Fruit fly (Drosophila melanogaster): ENCODE data around the gene Abca3.

Abca3 gene

DNA sequence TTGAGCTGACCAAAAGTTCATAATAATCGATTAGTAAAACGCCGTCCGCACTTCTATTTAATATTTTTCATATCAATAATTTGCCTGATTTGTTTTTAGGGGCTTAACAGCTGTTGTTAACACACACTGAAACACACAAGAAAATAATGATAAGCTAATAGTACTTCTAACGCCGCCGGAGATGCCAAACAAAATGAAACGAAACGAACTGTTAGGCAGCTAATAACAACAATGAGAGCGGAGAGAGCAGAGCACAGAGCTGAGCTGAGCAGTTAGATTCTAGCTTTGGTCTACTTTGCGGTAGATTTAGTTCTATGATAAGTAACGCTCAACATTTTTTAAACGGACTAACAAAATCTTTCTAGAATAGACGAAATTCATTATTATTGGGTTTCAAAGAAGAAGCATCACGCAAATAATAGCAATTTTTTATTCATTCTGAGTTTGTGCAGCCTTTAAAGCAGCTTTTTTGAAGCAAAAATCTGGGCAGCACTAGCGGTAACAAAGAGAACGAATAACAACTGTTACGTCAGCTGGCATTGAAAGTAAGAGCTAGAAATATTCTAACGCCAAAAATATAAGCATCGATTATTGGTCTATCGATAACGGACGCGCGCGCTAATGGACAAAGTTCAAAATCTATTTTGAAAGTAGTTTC lies at the start of gene Abca3:
Gene Abca3 (minus strand): TSS at position 181 of the 658 bp plus-strand sequence.
- no peak for TF ChIP-seq CG16779 (tag; optimal IDR thresholded peaks at IDR 0.05)
- peak in 1 of 2 experiments; percentile 23 for TF ChIP-seq salr (GFP tag; optimal IDR thresholded peaks at IDR 0.05)
- TF ChIP-seq Met (GFP tag; optimal IDR thresholded peaks at IDR 0.05): no peak
- no peak for TF ChIP-seq Ets96B (tag; optimal IDR thresholded peaks at IDR 0.05)
- TF ChIP-seq fkh (GFP tag; optimal IDR thresholded peaks at IDR 0.05): peak; percentile 55
- peak; percentile 50; the same call in 1 of the 3 replicates for TF ChIP-seq eg (GFP tag; IDR thresholded peaks at IDR 0.05)
- TF ChIP-seq Hr4 (GFP tag; optimal IDR thresholded peaks at IDR 0.05): peak; percentile 6
- TF ChIP-seq svp (GFP tag): peak; percentile 56
- TF ChIP-seq CG15336 (GFP tag; IDR thresholded peaks at IDR 0.05): 0 out of 2 replicates have a peak, but pooled peaks have one; percentile 17
- TF ChIP-seq Hr39 (GFP tag; optimal IDR thresholded peaks at IDR 0.05): peak; percentile 7
- peak; percentile 93 for TF ChIP-seq vri (GFP tag; optimal IDR thresholded peaks at IDR 0.05)
- peak; percentile 39 for TF ChIP-seq Sox14 (GFP tag; optimal IDR thresholded peaks at IDR 0.05)
- peak; percentile 43 for TF ChIP-seq Eip78C (GFP tag)
- TF ChIP-seq CG8119 (GFP tag; IDR thresholded peaks at IDR 0.05): peak; percentile 60
- TF ChIP-seq dac (GFP tag; optimal IDR thresholded peaks at IDR 0.05): no peak

DNA sequence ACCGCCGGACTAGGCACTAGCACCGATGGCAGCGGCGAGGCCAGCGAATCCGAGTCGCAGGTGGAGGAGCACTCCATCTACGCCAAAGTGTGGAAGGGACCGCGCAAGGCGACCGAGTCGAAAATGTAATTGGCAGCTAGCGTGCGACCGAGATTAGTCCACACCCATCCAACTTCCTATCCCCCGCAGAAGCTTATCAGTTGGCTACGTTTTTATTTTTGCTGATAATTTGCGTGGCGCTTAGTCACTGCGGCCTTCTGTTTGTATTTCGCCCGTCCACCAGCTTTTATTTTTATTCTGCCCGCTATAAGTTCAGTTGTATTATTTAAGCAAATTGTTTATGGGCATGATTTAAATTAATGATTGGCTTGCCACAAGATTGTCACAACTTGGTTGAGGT lies 47.1 kb upstream of the Abca3 start:
- TF ChIP-seq vri (GFP tag; optimal IDR thresholded peaks at IDR 0.05) (peak; percentile 31), fkh (GFP tag; optimal IDR thresholded peaks at IDR 0.05) (no peak)

DNA sequence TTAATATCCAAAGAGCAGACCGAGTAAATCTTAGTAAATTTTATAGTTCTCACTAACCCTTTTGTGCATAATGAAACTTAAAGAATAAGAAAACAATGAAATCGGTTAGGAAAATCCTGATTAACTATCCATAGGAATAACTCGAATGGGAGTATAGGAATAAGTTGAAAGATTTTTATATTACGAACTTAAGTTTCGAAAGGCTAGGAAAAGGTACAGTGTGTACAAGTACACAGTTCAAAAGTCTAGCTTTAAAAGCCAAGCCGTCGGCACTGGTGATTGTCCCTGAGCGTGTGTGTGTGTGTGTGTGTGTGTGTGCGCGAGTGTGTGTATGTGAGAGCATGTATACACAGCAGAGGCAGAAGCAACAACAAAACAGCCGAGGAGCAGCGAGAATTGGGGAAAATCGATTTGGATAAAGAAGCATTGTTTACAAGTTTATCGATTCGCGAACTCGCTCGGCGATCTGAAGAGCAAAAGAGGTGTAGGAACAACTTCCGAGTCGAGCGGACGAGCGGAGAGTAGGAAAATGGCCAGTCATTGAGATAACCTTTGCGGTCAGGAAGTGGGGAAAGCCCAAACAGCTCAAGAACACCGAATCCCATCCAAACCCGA lies 44.9 kb upstream of the Abca3 start:
- TF ChIP-seq Sox14 (GFP tag; optimal IDR thresholded peaks at IDR 0.05): no peak
- no peak for TF ChIP-seq Blimp-1 (GFP tag; optimal IDR thresholded peaks at IDR 0.05)
- no peak for TF ChIP-seq Eip93F (GFP tag; optimal IDR thresholded peaks at IDR 0.05)
- no peak for TF ChIP-seq CG6276 (GFP tag; optimal IDR thresholded peaks at IDR 0.05)
- TF ChIP-seq eg (GFP tag; IDR thresholded peaks at IDR 0.05): no peak
- no peak for TF ChIP-seq net (GFP tag; optimal IDR thresholded peaks at IDR 0.05)
- peak; percentile 58 for TF ChIP-seq Eip78C (GFP tag)
- TF ChIP-seq cyc (GFP tag; optimal IDR thresholded peaks at IDR 0.05): no peak
- TF ChIP-seq svp (GFP tag): peak; percentile 43
- TF ChIP-seq Hr39 (GFP tag; optimal IDR thresholded peaks at IDR 0.05): no peak
- TF ChIP-seq Ets96B (tag; optimal IDR thresholded peaks at IDR 0.05): no peak
- TF ChIP-seq lz (GFP tag; optimal IDR thresholded peaks at IDR 0.05): peak; percentile 19
- TF ChIP-seq Sox15 (GFP tag; optimal IDR thresholded peaks at IDR 0.05): no peak
- TF ChIP-seq CG8119 (GFP tag; IDR thresholded peaks at IDR 0.05): no peak
- no peak for TF ChIP-seq spab (GFP tag; optimal IDR thresholded peaks at IDR 0.05)
- no peak for TF ChIP-seq Sox102F (GFP tag; optimal IDR thresholded peaks at IDR 0.05)
- TF ChIP-seq Met (GFP tag; optimal IDR thresholded peaks at IDR 0.05): no peak
- no peak for TF ChIP-seq CG34406 (GFP tag; optimal IDR thresholded peaks at IDR 0.05)
- no peak for TF ChIP-seq CG6808 (GFP tag; optimal IDR thresholded peaks at IDR 0.05)

DNA sequence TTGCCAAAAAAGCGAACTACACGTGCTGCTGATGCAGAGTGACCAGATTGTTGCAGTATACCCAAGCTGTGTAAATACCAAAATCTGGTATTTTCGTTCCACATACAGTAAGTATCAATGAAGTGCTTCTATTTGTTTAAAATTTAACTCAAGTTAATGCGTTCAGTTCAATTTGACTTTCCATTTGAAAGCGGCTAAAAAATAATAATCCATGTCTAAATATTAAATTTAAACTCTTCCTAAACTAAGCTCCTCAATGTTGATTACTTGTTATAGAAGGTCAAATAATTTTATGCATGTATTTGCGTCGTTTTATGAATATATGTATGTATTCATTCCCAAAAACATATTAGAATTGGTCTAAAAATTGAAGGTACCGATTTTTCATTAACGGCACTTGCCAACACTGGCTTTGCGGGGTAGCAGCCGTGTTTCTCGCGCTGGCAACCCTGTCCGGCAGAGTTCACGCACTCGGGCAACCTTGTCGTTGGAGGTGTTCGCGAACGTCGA lies 43.4 kb upstream of the Abca3 start, which contains the start of the genes peng and sol:
Gene peng (minus strand): TSS at position 44 of the 510 bp plus-strand sequence.
Gene sol (plus strand): TSS at position 481 of the 510 bp plus-strand sequence.
- TF ChIP-seq Hr4 (GFP tag; optimal IDR thresholded peaks at IDR 0.05) (no peak), CG34406 (GFP tag; optimal IDR thresholded peaks at IDR 0.05) (peak; percentile 63), salr (GFP tag; optimal IDR thresholded peaks at IDR 0.05) (no peak), Sox14 (GFP tag; optimal IDR thresholded peaks at IDR 0.05) (peak; percentile 75), CG3032 (tag; optimal IDR thresholded peaks at IDR 0.05) (peak; percentile 66), ss (GFP tag; optimal IDR thresholded peaks at IDR 0.05) (no peak), CG3919 (GFP tag; optimal IDR thresholded peaks at IDR 0.05) (peak; percentile 72), CG6163 (GFP tag; IDR thresholded peaks at IDR 0.05) (no peak), OdsH (GFP tag; optimal IDR thresholded peaks at IDR 0.05) (no peak), Blimp-1 (GFP tag; optimal IDR thresholded peaks at IDR 0.05) (no peak), Hr38 (GFP tag; optimal IDR thresholded peaks at IDR 0.05) (no peak), esn (GFP tag; optimal IDR thresholded peaks at IDR 0.05) (peak; percentile 82), CG4318 (GFP tag; optimal IDR thresholded peaks at IDR 0.05) (no peak), CG11902 (GFP tag; optimal IDR thresholded peaks at IDR 0.05) (peak; percentile 49), pdm3 (GFP tag; optimal IDR thresholded peaks at IDR 0.05) (peak; percentile 86), Eip78C (GFP tag) (peak; percentile 93), CG8632 (GFP tag; optimal IDR thresholded peaks at IDR 0.05) (peak; percentile 70), CG7368 (GFP tag; optimal IDR thresholded peaks at IDR 0.05) (peak; percentile 19), CG32006 (GFP tag; optimal IDR thresholded peaks at IDR 0.05) (peak; percentile 78), CG8319 (GFP tag; optimal IDR thresholded peaks at IDR 0.05) (peak; percentile 51), svp (GFP tag) (peak; percentile 91), Hr39 (GFP tag; optimal IDR thresholded peaks at IDR 0.05) (peak; percentile 87), fkh (GFP tag; optimal IDR thresholded peaks at IDR 0.05) (no peak), Eip93F (GFP tag; optimal IDR thresholded peaks at IDR 0.05) (no peak), CG11762 (GFP tag; optimal IDR thresholded peaks at IDR 0.05; ENCODE audit: insufficient read depth) (peak; percentile 66), lz (GFP tag; optimal IDR thresholded peaks at IDR 0.05) (peak; percentile 84), net (GFP tag; optimal IDR thresholded peaks at IDR 0.05) (peak; percentile 48), CG15336 (GFP tag; IDR thresholded peaks at IDR 0.05) (peak; percentile 74)

All from whole organism, prepupa.